Fruit fly (Drosophila melanogaster): ENCODE results near the gene CG3191.
A peak's percentile ranks its signal among the peaks of the same experiment; 100 is the strongest.

The CG3191 gene

dm6 chrX:2225138-2225537 lies 26.7 kb downstream of the CG3191 start, which contains the start of gene pcx:
Gene pcx (plus strand): TSS chrX:2225296.
- TF ChIP-seq CG8159 (tag; optimal IDR thresholded peaks at IDR 0.05) (no peak), Pif1A (GFP tag; optimal IDR thresholded peaks at IDR 0.05) (no peak), CG17806 (tag; optimal IDR thresholded peaks at IDR 0.05) (no peak), CG4496 (GFP tag; IDR thresholded peaks at IDR 0.05) (no peak), Ets98B (GFP tag; IDR thresholded peaks at IDR 0.05) (no peak), CG32121 (GFP tag; IDR thresholded peaks at IDR 0.05) (no peak), D1 (tag; optimal IDR thresholded peaks at IDR 0.05) (no peak), Snoo (tag; optimal IDR thresholded peaks at IDR 0.05) (no peak), CG13204 (GFP tag; optimal IDR thresholded peaks at IDR 0.05) (no peak), CG8301 (tag; optimal IDR thresholded peaks at IDR 0.05) (no peak), EcR (GFP tag; optimal IDR thresholded peaks at IDR 0.05) (no peak)

- TF ChIP-seq Snoo (tag; optimal IDR thresholded peaks at IDR 0.05) (no peak), CG34367 (tag; optimal IDR thresholded peaks at IDR 0.05) (no peak), CG15710 (tag; optimal IDR thresholded peaks at IDR 0.05) (no peak), CG8301 (tag; optimal IDR thresholded peaks at IDR 0.05) (no peak), CG17806 (tag; optimal IDR thresholded peaks at IDR 0.05) (no peak), CG9948 (tag; optimal IDR thresholded peaks at IDR 0.05) (no peak), CG4496 (GFP tag; IDR thresholded peaks at IDR 0.05) (no peak), CG8159 (tag; optimal IDR thresholded peaks at IDR 0.05) (no peak), D1 (tag; optimal IDR thresholded peaks at IDR 0.05) (no peak)
Measured at dm6 chrX:2223454-2223853, 28.3 kb downstream of the CG3191 start, which contains the start of gene CG14052. Gene CG14052 (plus strand): TSS chrX:2223754.

dm6 chrX:2222181-2222790 lies 29.5 kb downstream of the CG3191 start, which contains the start of gene Vinc:
Gene Vinc (minus strand): TSS chrX:2222567.
- TF ChIP-seq CG8301 (tag; optimal IDR thresholded peaks at IDR 0.05) (peak; percentile 93), rn (GFP tag; IDR thresholded peaks at IDR 0.05) (peak; percentile 40; the same call in 1 of the 2 replicates), D1 (tag; optimal IDR thresholded peaks at IDR 0.05) (no peak), CG14655 (GFP tag; optimal IDR thresholded peaks at IDR 0.05) (peak; percentile 94), fd96Ca (GFP tag; IDR thresholded peaks at IDR 0.05) (peak; percentile 92), CG9948 (tag; optimal IDR thresholded peaks at IDR 0.05) (peak; percentile 79), CG32121 (GFP tag; IDR thresholded peaks at IDR 0.05) (peak; percentile 90), Snoo (tag; optimal IDR thresholded peaks at IDR 0.05) (peak; percentile 90), Pif1B (GFP tag; optimal IDR thresholded peaks at IDR 0.05) (peak; percentile 87), CG10348 (GFP tag; IDR thresholded peaks at IDR 0.05) (peak; percentile 34; the same call in 1 of the 2 replicates), CG17806 (tag; optimal IDR thresholded peaks at IDR 0.05) (peak; percentile 86), CG15710 (tag; optimal IDR thresholded peaks at IDR 0.05) (peak; percentile 79), Pif1A (GFP tag; optimal IDR thresholded peaks at IDR 0.05) (peak; percentile 92), CG4496 (GFP tag; IDR thresholded peaks at IDR 0.05) (peak; percentile 84), CG12605 (GFP tag; IDR thresholded peaks at IDR 0.05) (peak; percentile 45; the same call in 1 of the 2 replicates), EcR (GFP tag; optimal IDR thresholded peaks at IDR 0.05) (peak; percentile 72), gl (tag; optimal IDR thresholded peaks at IDR 0.05) (peak; percentile 85), CG34367 (tag; optimal IDR thresholded peaks at IDR 0.05) (peak; percentile 80), Ets98B (GFP tag; IDR thresholded peaks at IDR 0.05) (peak; percentile 88), CG13204 (GFP tag; optimal IDR thresholded peaks at IDR 0.05) (no peak), CG8159 (tag; optimal IDR thresholded peaks at IDR 0.05) (peak; percentile 94)

- TF ChIP-seq CG14655 (GFP tag; optimal IDR thresholded peaks at IDR 0.05), result no peak
- no peak for TF ChIP-seq CG4496 (GFP tag; IDR thresholded peaks at IDR 0.05)
- TF ChIP-seq CG12605 (GFP tag; IDR thresholded peaks at IDR 0.05), result no peak
- no peak for TF ChIP-seq gl (tag; optimal IDR thresholded peaks at IDR 0.05)
- no peak for TF ChIP-seq Pif1B (GFP tag; optimal IDR thresholded peaks at IDR 0.05)
- no peak for TF ChIP-seq Pif1A (GFP tag; optimal IDR thresholded peaks at IDR 0.05)
- no peak for TF ChIP-seq EcR (GFP tag; optimal IDR thresholded peaks at IDR 0.05)
- no peak for TF ChIP-seq CG8159 (tag; optimal IDR thresholded peaks at IDR 0.05)
Measured at dm6 chrX:2221598-2221997, 30.2 kb downstream of the CG3191 start.

dm6 chrX:2219899-2220298 lies 31.9 kb downstream of the CG3191 start:
- TF ChIP-seq CG34367 (tag; optimal IDR thresholded peaks at IDR 0.05), result no peak
- TF ChIP-seq fd96Ca (GFP tag; IDR thresholded peaks at IDR 0.05), result peak; percentile 44; the same call in 2 of the 3 replicates
- peak; percentile 56; the same call in 1 of the 2 replicates for TF ChIP-seq Ets98B (GFP tag; IDR thresholded peaks at IDR 0.05)
- peak; percentile 57 for TF ChIP-seq CG8301 (tag; optimal IDR thresholded peaks at IDR 0.05)
- peak; percentile 41 for TF ChIP-seq Pif1A (GFP tag; optimal IDR thresholded peaks at IDR 0.05)
- no peak for TF ChIP-seq CG12605 (GFP tag; IDR thresholded peaks at IDR 0.05)
- TF ChIP-seq CG14655 (GFP tag; optimal IDR thresholded peaks at IDR 0.05), result peak; percentile 50
- TF ChIP-seq CG32121 (GFP tag; IDR thresholded peaks at IDR 0.05), result no peak
- TF ChIP-seq CG13204 (GFP tag; optimal IDR thresholded peaks at IDR 0.05), result no peak
- TF ChIP-seq CG10348 (GFP tag; IDR thresholded peaks at IDR 0.05), result no peak
- TF ChIP-seq CG17806 (tag; optimal IDR thresholded peaks at IDR 0.05), result peak; percentile 21
- TF ChIP-seq rn (GFP tag; IDR thresholded peaks at IDR 0.05), result no peak
- TF ChIP-seq gl (tag; optimal IDR thresholded peaks at IDR 0.05), result no peak
- peak; percentile 13 for TF ChIP-seq CG8159 (tag; optimal IDR thresholded peaks at IDR 0.05)
- TF ChIP-seq CG9948 (tag; optimal IDR thresholded peaks at IDR 0.05), result peak; percentile 20
- peak; percentile 56; the same call in 1 of the 3 replicates for TF ChIP-seq CG4496 (GFP tag; IDR thresholded peaks at IDR 0.05)
- no peak for TF ChIP-seq D1 (tag; optimal IDR thresholded peaks at IDR 0.05)
- no peak for TF ChIP-seq EcR (GFP tag; optimal IDR thresholded peaks at IDR 0.05)
- TF ChIP-seq CG15710 (tag; optimal IDR thresholded peaks at IDR 0.05), result no peak
- no peak for TF ChIP-seq Pif1B (GFP tag; optimal IDR thresholded peaks at IDR 0.05)
- no peak for TF ChIP-seq Snoo (tag; optimal IDR thresholded peaks at IDR 0.05)

- TF ChIP-seq EcR (GFP tag; optimal IDR thresholded peaks at IDR 0.05), result no peak
- no peak for TF ChIP-seq CG8159 (tag; optimal IDR thresholded peaks at IDR 0.05)
- TF ChIP-seq CG15710 (tag; optimal IDR thresholded peaks at IDR 0.05), result no peak
- TF ChIP-seq fd96Ca (GFP tag; IDR thresholded peaks at IDR 0.05), result no peak
- no peak for TF ChIP-seq D1 (tag; optimal IDR thresholded peaks at IDR 0.05)
- TF ChIP-seq rn (GFP tag; IDR thresholded peaks at IDR 0.05), result no peak
- no peak for TF ChIP-seq CG34367 (tag; optimal IDR thresholded peaks at IDR 0.05)
- TF ChIP-seq CG10348 (GFP tag; IDR thresholded peaks at IDR 0.05), result no peak
Measured at dm6 chrX:2219246-2219645, 32.5 kb downstream of the CG3191 start.
